Worm (Caenorhabditis elegans): ENCODE measurements around the gene mrpl-28.

DNA sequence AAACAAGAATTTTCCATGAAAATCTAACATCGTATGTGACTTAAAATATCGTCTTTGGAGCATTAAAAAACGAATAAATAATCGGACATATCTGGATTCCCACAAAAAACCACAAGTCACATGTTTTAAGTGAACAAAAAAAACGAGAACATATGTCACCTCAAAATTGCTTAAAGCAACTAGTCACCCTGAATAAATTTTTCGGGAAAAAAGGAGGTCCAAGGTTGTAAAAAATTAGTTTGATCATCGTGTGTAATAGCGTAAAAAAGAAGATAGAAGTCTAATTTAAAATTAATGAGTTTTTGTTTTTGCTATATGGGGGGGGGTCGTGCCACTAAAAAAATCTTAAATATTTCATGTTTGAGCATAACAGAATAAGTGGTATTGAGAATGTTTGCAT, 26.0 kb downstream of the mrpl-28 start:
- TF ChIP-seq fos-1 (tag; optimal IDR thresholded peaks at IDR 0.05), result no peak
- no peak for TF ChIP-seq unc-39 (tag; optimal IDR thresholded peaks at IDR 0.05)
